Fruit fly (Drosophila melanogaster) whole organism, adult: ENCODE results near the gene Sema5c.

ENCODE experiments used
- CG11617 ChIP-seq: fragments of 200-800 bp; sonication (Bioruptor generic); optimal IDR thresholded peaks from 2 replicates; lab custom pipeline; 2017; ENCODE audit warnings: mild to moderate bottlenecking, missing biosample characterization, missing genetic modification reagents, missing genetic modification characterization
- CG12768 ChIP-seq: fragments of 200-800 bp; sonication (Bioruptor generic); optimal IDR thresholded peaks from 2 replicates; lab custom pipeline; 2017; ENCODE audit warnings: missing biosample characterization, missing genetic modification characterization, mild to moderate bottlenecking, moderate library complexity, missing genetic modification reagents
- CG14711 ChIP-seq: fragments of 200-800 bp; sonication (Bioruptor generic); optimal IDR thresholded peaks from 2 replicates; lab custom pipeline; 2018; ENCODE audit warnings: missing biosample characterization, mild to moderate bottlenecking, missing genetic modification characterization, moderate library complexity
- CG1620 ChIP-seq: fragments of 200-800 bp; sonication (Bioruptor generic); optimal IDR thresholded peaks from 2 replicates; lab custom pipeline; 2016; ENCODE audit warnings: missing biosample characterization, missing genetic modification characterization
- CG33017 ChIP-seq: fragments of 200-800 bp; sonication (Bioruptor generic); optimal IDR thresholded peaks from 2 replicates; lab custom pipeline; 2018; ENCODE audit warnings: missing biosample characterization, mild to moderate bottlenecking, missing genetic modification characterization, moderate library complexity
- CG5204 ChIP-seq: fragments of 200-800 bp; sonication (Bioruptor generic); optimal IDR thresholded peaks from 2 replicates; lab custom pipeline; 2016; ENCODE audit warnings: missing biosample characterization, missing genetic modification characterization
- CG7045 ChIP-seq: fragments of 200-800 bp; sonication (Bioruptor generic); optimal IDR thresholded peaks from 2 replicates; lab custom pipeline; 2017; ENCODE audit warnings: missing biosample characterization, mild to moderate bottlenecking, missing genetic modification characterization
- CG7101 ChIP-seq: fragments of 200-800 bp; sonication (Bioruptor generic); optimal IDR thresholded peaks from 2 replicates; lab custom pipeline; 2018; ENCODE audit warnings: missing biosample characterization, mild to moderate bottlenecking, missing genetic modification characterization, moderate library complexity
- Clk ChIP-seq: fragments of 200-800 bp; sonication (Bioruptor generic); optimal IDR thresholded peaks from 2 replicates; lab custom pipeline; 2017; ENCODE audit warnings: missing biosample characterization, missing genetic modification characterization
- Crg-1 ChIP-seq: fragments of 200-800 bp; sonication (Bioruptor generic); optimal IDR thresholded peaks from 2 replicates; lab custom pipeline; 2016; ENCODE audit warnings: missing biosample characterization, missing genetic modification characterization
- Hr96 ChIP-seq: fragments of 200-800 bp; sonication (Bioruptor generic); optimal IDR thresholded peaks from 2 replicates; lab custom pipeline; 2016; ENCODE audit warnings: missing biosample characterization, missing genetic modification characterization
- Mnt ChIP-seq: fragments of 200-800 bp; sonication (Bioruptor generic); optimal IDR thresholded peaks from 2 replicates; lab custom pipeline; 2016; ENCODE audit warnings: missing biosample characterization, mild to moderate bottlenecking, missing genetic modification characterization
- bab1 ChIP-seq: fragments of 200-800 bp; sonication (Bioruptor generic); optimal IDR thresholded peaks from 3 replicates; lab custom pipeline; 2019; ENCODE audit warnings: missing biosample characterization, mild to moderate bottlenecking, missing genetic modification characterization, moderate library complexity
- cic ChIP-seq: fragments of 200-800 bp; sonication (Bioruptor generic); optimal IDR thresholded peaks from 2 replicates; lab custom pipeline; 2017; ENCODE audit warnings: missing biosample characterization, mild to moderate bottlenecking, missing genetic modification characterization, moderate library complexity
- cnc ChIP-seq, 2 experiments: fragments of >200 bp; optimal IDR thresholded peaks; 2 replicates each; lab custom pipeline; 2017
- kay ChIP-seq: fragments of 200-800 bp; sonication (Bioruptor generic); peaks from one replicate; lab custom pipeline; 2016; ENCODE audit warnings: missing biosample characterization, missing genetic modification characterization, borderline replicate concordance
- ovo ChIP-seq: fragments of 200-800 bp; sonication (Bioruptor generic); optimal IDR thresholded peaks from 2 replicates; lab custom pipeline; 2016; ENCODE audit warnings: missing biosample characterization, missing genetic modification characterization
- pad ChIP-seq: fragments of 200-800 bp; sonication (Bioruptor generic); optimal IDR thresholded peaks from 3 replicates; lab custom pipeline; 2017; ENCODE audit warnings: missing biosample characterization, missing genetic modification characterization, mild to moderate bottlenecking, moderate library complexity, missing genetic modification reagents
- tj ChIP-seq: fragments of 200-800 bp; sonication (Bioruptor generic); optimal IDR thresholded peaks from 3 replicates; lab custom pipeline; 2017; ENCODE audit warnings: missing biosample characterization, mild to moderate bottlenecking, missing genetic modification characterization, moderate library complexity
- toe ChIP-seq: fragments of 200-800 bp; sonication (Bioruptor generic); optimal IDR thresholded peaks from 2 replicates; lab custom pipeline; 2016; ENCODE audit warnings: missing biosample characterization, missing genetic modification characterization

Gene Sema5c

dm6 chr3L:12108515-12108914 lies 26.9 kb upstream of the Sema5c start:
- TF ChIP-seq CG14711 (tag; lab: Kevin White, UChicago) (no peak), cic (GFP tag; lab: Kevin White, UChicago) (no peak), kay (GFP tag; lab: Kevin White, UChicago) (no peak), CG7045 (no peak), ovo (GFP tag; lab: Kevin White, UChicago) (no peak), Mnt (GFP tag; lab: Kevin White, UChicago) (no peak), CG11617 (GFP tag; lab: Kevin White, UChicago) (no peak), CG5204 (no peak), Crg-1 (GFP tag; lab: Kevin White, UChicago) (no peak), pad (GFP tag; lab: Kevin White, UChicago) (no peak), CG1620 (GFP tag; lab: Kevin White, UChicago) (no peak), Clk (GFP tag; lab: Kevin White, UChicago) (no peak), tj (GFP tag; lab: Kevin White, UChicago) (no peak), toe (GFP tag; lab: Kevin White, UChicago) (no peak), CG12768 (no peak), CG7101 (tag; lab: Kevin White, UChicago) (no peak), cnc (optimal IDR thresholded peaks at IDR 0.05; lab: Kevin White, UChicago) (no peak), CG33017 (no peak), Hr96 (GFP tag; lab: Kevin White, UChicago) (no peak), bab1 (GFP tag; lab: Kevin White, UChicago) (no peak)

DNA sequence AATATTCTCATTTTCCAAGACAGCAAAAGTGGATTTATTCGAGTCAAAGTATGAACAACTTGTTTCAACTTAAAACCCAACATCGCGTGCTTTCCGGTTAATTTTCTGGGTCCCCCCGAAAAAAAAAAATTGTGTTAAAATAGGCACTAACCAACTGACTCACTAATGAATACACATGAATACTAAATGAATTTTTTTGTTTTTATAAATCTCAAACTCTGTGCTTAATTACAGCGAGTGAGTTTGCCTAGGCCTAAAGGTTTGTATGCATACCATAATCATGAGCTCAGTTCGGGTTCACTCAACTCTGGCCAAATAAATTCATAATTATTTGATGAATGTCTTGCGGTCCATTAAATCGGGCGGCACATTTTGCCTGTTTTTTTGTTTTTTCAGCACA lies 25.7 kb upstream of the Sema5c start:
- TF ChIP-seq toe (GFP tag; lab: Kevin White, UChicago) (no peak), pad (GFP tag; lab: Kevin White, UChicago) (no peak), tj (GFP tag; lab: Kevin White, UChicago) (no peak), CG12768 (no peak), Clk (GFP tag; lab: Kevin White, UChicago) (no peak), Hr96 (GFP tag; lab: Kevin White, UChicago) (no peak)

- TF ChIP-seq CG12768: no peak
- TF ChIP-seq CG11617 (GFP tag; lab: Kevin White, UChicago): no peak
- no peak for TF ChIP-seq CG5204
- no peak for TF ChIP-seq toe (GFP tag; lab: Kevin White, UChicago)
- TF ChIP-seq Mnt (GFP tag; lab: Kevin White, UChicago): no peak
- TF ChIP-seq CG14711 (tag; lab: Kevin White, UChicago): no peak
Measured at dm6 chr3L:12101924-12102383, 20.3 kb upstream of the Sema5c start.

dm6 chr3L:12099329-12100031 lies 17.9 kb upstream of the Sema5c start:
- no peak for TF ChIP-seq Hr96 (GFP tag; lab: Kevin White, UChicago)
- no peak for TF ChIP-seq kay (GFP tag; lab: Kevin White, UChicago)
- no peak for TF ChIP-seq CG7101 (tag; lab: Kevin White, UChicago)
- TF ChIP-seq Mnt (GFP tag; lab: Kevin White, UChicago): no peak
- TF ChIP-seq pad (GFP tag; lab: Kevin White, UChicago): no peak

dm6 chr3L:12096799-12097662 lies 15.4 kb upstream of the Sema5c start:
- TF ChIP-seq CG11617 (GFP tag; lab: Kevin White, UChicago): no peak

- TF ChIP-seq CG12768 (no peak), Hr96 (GFP tag; lab: Kevin White, UChicago) (no peak), CG7101 (tag; lab: Kevin White, UChicago) (no peak), Mnt (GFP tag; lab: Kevin White, UChicago) (no peak)
Measured at dm6 chr3L:12095960-12096359, 14.3 kb upstream of the Sema5c start.

dm6 chr3L:12092860-12093359 lies 11.3 kb upstream of the Sema5c start:
- no peak for TF ChIP-seq Hr96 (GFP tag; lab: Kevin White, UChicago)
- peak; percentile 19 for TF ChIP-seq tj (GFP tag; lab: Kevin White, UChicago)
